Worm (Caenorhabditis elegans): ENCODE data around the gene W06G6.2.

The W06G6.2 gene

ce11 chrV:16608478-16608877 lies 20.6 kb upstream of the W06G6.2 start:
- no peak for TF ChIP-seq nhr-129 (tag; optimal IDR thresholded peaks at IDR 0.05)
- peak; percentile 24 for TF ChIP-seq fos-1 (tag; optimal IDR thresholded peaks at IDR 0.05)

DNA sequence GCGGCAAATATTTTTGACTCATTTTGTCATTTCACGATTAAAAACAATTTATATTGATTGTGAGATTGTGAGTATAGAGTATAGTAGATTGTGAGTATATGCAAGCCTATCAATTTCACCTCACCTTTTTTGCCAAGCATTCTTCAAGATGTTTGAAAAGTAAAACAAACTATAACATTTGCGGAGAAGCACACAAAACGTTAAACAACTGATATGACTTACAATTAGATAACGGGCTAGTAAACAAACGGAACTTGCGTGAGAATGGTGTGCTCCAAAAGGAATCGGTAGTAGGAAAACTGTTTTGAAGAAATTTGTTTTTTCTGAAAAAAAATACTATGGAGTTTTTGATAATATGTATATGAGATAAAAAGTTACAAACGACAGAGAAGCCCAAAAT lies 19.0 kb upstream of the W06G6.2 start:
- TF ChIP-seq fos-1 (tag; optimal IDR thresholded peaks at IDR 0.05): peak; percentile 84
- TF ChIP-seq crh-2 (tag; optimal IDR thresholded peaks at IDR 0.05): peak; percentile 13
- TF ChIP-seq ztf-1 (GFP tag; conservative IDR thresholded peaks at IDR 0.05): no peak
- no peak for TF ChIP-seq unc-39 (tag; optimal IDR thresholded peaks at IDR 0.05)
- no peak for TF ChIP-seq nhr-21 (tag; optimal IDR thresholded peaks at IDR 0.05)
- no peak for TF ChIP-seq blmp-1 (tag; optimal IDR thresholded peaks at IDR 0.05; ENCODE audit: insufficient read depth)
- peak; percentile 10 for TF ChIP-seq sma-9 (GFP tag; optimal IDR thresholded peaks at IDR 0.05)
- TF ChIP-seq sma-9 (tag; optimal IDR thresholded peaks at IDR 0.05): no peak
- TF ChIP-seq nhr-129 (tag; optimal IDR thresholded peaks at IDR 0.05): no peak
- TF ChIP-seq F13H6.1 (tag; optimal IDR thresholded peaks at IDR 0.05): no peak

ce11 chrV:16610791-16611385 lies 18.2 kb upstream of the W06G6.2 start, which contains the start of gene srw-54:
Gene srw-54, plus strand, starts transcription at chrV:16611335.
- TF ChIP-seq ztf-11 (tag; optimal IDR thresholded peaks at IDR 0.05) (no peak), C34F6.9 (tag; optimal IDR thresholded peaks at IDR 0.05) (no peak), fos-1 (tag; optimal IDR thresholded peaks at IDR 0.05) (peak; percentile 49), nhr-21 (tag; optimal IDR thresholded peaks at IDR 0.05) (no peak), crh-2 (tag; optimal IDR thresholded peaks at IDR 0.05) (no peak)

DNA sequence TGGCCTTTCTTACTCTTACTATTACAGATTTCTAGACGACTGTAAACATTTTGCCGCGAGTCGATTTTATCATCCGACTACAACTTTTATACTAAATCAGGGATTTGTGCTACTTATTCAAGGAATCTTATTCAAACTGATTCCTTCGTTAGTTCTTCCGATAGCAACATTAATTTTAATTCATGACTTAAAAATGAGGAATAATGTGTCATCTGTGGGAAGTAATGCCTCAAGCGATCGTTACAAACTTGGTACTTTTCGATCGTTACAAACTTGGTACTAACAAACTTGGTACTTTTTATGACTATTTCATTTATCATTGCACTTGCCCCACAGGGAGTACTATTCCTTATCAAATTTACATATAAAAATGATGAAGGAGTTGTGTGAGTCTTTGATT lies 11.6 kb upstream of the W06G6.2 start, which contains the start of gene Y70C5A.4:
Gene Y70C5A.4, plus strand, starts transcription at position 301 of the 400 bp plus-strand sequence.
- no peak for TF ChIP-seq sma-9 (GFP tag; optimal IDR thresholded peaks at IDR 0.05)
- no peak for TF ChIP-seq sma-9 (tag; optimal IDR thresholded peaks at IDR 0.05)
- no peak for TF ChIP-seq fos-1 (tag; optimal IDR thresholded peaks at IDR 0.05)
- TF ChIP-seq nhr-12 (tag; optimal IDR thresholded peaks at IDR 0.05): no peak
- TF ChIP-seq aly-2 (tag; optimal IDR thresholded peaks at IDR 0.05): no peak
- TF ChIP-seq ama-1 (optimal IDR thresholded peaks at IDR 0.05): no peak
- TF ChIP-seq peb-1 (tag; optimal IDR thresholded peaks at IDR 0.05): no peak
- no peak for TF ChIP-seq crh-2 (tag; optimal IDR thresholded peaks at IDR 0.05)
- no peak for TF ChIP-seq skn-1 (tag; optimal IDR thresholded peaks at IDR 0.05)
- TF ChIP-seq blmp-1 (tag; optimal IDR thresholded peaks at IDR 0.05; ENCODE audit: insufficient read depth): no peak
- TF ChIP-seq ceh-16 (tag; optimal IDR thresholded peaks at IDR 0.05): no peak
- TF ChIP-seq mdl-1 (tag; optimal IDR thresholded peaks at IDR 0.05): no peak
- TF ChIP-seq zag-1 (tag; optimal IDR thresholded peaks at IDR 0.05): no peak
- TF ChIP-seq nhr-237 (tag; optimal IDR thresholded peaks at IDR 0.05): no peak
- no peak for TF ChIP-seq nhr-11 (tag; optimal IDR thresholded peaks at IDR 0.05)
- TF ChIP-seq lsy-2 (tag; optimal IDR thresholded peaks at IDR 0.05): no peak
- no peak for TF ChIP-seq unc-39 (tag; optimal IDR thresholded peaks at IDR 0.05)

- TF ChIP-seq R02D3.7 (tag; optimal IDR thresholded peaks at IDR 0.05) (no peak), mdl-1 (tag; optimal IDR thresholded peaks at IDR 0.05) (no peak), fos-1 (tag; optimal IDR thresholded peaks at IDR 0.05) (peak; percentile 22)
These were observed 8.2 kb upstream of the W06G6.2 start, which contains the start of gene Y70C5A.3 for ce11 chrV:16620874-16621273. Gene Y70C5A.3, minus strand, starts transcription at chrV:16620923.

DNA sequence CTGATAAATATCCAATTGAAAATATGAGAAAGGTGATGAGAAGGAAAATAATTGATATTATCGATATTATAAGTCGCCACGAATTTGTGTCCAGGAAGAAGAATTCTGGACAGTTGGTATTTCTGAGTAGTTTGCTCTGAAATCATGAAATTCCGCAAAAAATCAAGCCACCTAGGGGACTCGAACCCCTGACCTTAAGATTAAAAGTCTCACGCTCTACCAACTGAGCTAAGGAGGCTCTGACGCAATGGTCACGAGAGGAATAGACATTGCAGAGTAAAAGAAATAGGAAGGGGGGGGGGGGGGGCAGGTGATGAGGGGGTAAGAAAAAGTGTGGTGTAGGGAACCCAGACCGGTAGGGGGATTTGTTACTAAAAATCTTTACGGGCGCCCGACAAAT lies 7.2 kb upstream of the W06G6.2 start:
- TF ChIP-seq gmeb-1 (tag; optimal IDR thresholded peaks at IDR 0.05): no peak
- no peak for TF ChIP-seq ceh-16 (tag; optimal IDR thresholded peaks at IDR 0.05)
- no peak for TF ChIP-seq unc-39 (tag; optimal IDR thresholded peaks at IDR 0.05)

- TF ChIP-seq gmeb-1 (tag; optimal IDR thresholded peaks at IDR 0.05) (no peak), ceh-16 (tag; optimal IDR thresholded peaks at IDR 0.05) (no peak), nhr-23 (tag; optimal IDR thresholded peaks at IDR 0.05) (no peak), unc-55 (GFP tag; optimal IDR thresholded peaks at IDR 0.05) (no peak), Y55F3AM.14 (GFP tag; optimal IDR thresholded peaks at IDR 0.05) (no peak), blmp-1 (tag; optimal IDR thresholded peaks at IDR 0.05; ENCODE audit: insufficient read depth) (no peak), lin-11 (tag; optimal IDR thresholded peaks at IDR 0.05) (no peak), lsy-2 (tag; optimal IDR thresholded peaks at IDR 0.05) (no peak), sem-4 (tag; optimal IDR thresholded peaks at IDR 0.05) (no peak), mab-5 (tag; optimal IDR thresholded peaks at IDR 0.05) (no peak), ztf-11 (tag; optimal IDR thresholded peaks at IDR 0.05) (no peak), ama-1 (optimal IDR thresholded peaks at IDR 0.05) (no peak), sma-9 (GFP tag; optimal IDR thresholded peaks at IDR 0.05) (no peak), sma-9 (tag; optimal IDR thresholded peaks at IDR 0.05) (no peak), mbf-1 (tag; optimal IDR thresholded peaks at IDR 0.05) (no peak), nhr-25 (tag; optimal IDR thresholded peaks at IDR 0.05) (no peak), nhr-11 (tag; optimal IDR thresholded peaks at IDR 0.05) (no peak), lin-13 (GFP tag; optimal IDR thresholded peaks at IDR 0.05) (no peak), nhr-21 (tag; optimal IDR thresholded peaks at IDR 0.05) (no peak), elt-1 (tag; optimal IDR thresholded peaks at IDR 0.05) (no peak)
These were observed 6.3 kb upstream of the W06G6.2 start, which contains the start of gene Y70C5A.2 for ce11 chrV:16622754-16623261. Gene Y70C5A.2, minus strand, starts transcription at chrV:16623211.

Data from whole organism, L2 larva.